Worm (Caenorhabditis elegans) whole organism, L4 larva: Measurements from ENCODE around the gene gstk-2.

Source experiments
- ZK546.5 ChIP-seq, 2 experiments: sonication (generic microtip); optimal IDR thresholded peaks; 2 replicates each; lab custom pipeline; 2017; ENCODE audit warnings: missing biosample characterization in 2 of 2, missing genetic modification characterization in 2 of 2
- ceh-28 ChIP-seq: fragments of 150-350 bp; optimal IDR thresholded peaks from 2 replicates; lab custom pipeline; 2014; ENCODE audit warnings: missing biosample characterization, missing genetic modification reagents, missing genetic modification characterization
- duxl-1 ChIP-seq: sonication (generic microtip); optimal IDR thresholded peaks from 2 replicates; lab custom pipeline; 2016; ENCODE audit warnings: mild to moderate bottlenecking, missing genetic modification characterization, moderate library complexity, missing compliant biosample characterization; ENCODE audit not compliant: poor library complexity
- gei-8 ChIP-seq: fragments of 200-800 bp; sonication (Bioruptor generic); optimal IDR thresholded peaks from 2 replicates; lab custom pipeline; 2018; ENCODE audit warnings: mild to moderate bottlenecking, missing genetic modification characterization, missing compliant biosample characterization
- hlh-30 ChIP-seq: sonication (generic microtip); optimal IDR thresholded peaks from 2 replicates; lab custom pipeline; 2017; ENCODE audit warnings: antibody characterized with exemption, mild to moderate bottlenecking, missing genetic modification characterization, missing compliant biosample characterization; ENCODE audit not compliant: insufficient read depth
- nhr-237 ChIP-seq: sonication (generic microtip); optimal IDR thresholded peaks from 2 replicates; lab custom pipeline; 2017; ENCODE audit warnings: missing biosample characterization, missing genetic modification characterization
- nhr-25 ChIP-seq: sonication (generic microtip); optimal IDR thresholded peaks from 2 replicates; lab custom pipeline; 2017; ENCODE audit warnings: missing genetic modification characterization, mild to moderate bottlenecking, missing compliant biosample characterization, antibody characterized with exemption, moderate library complexity, borderline replicate concordance; ENCODE audit not compliant: insufficient read depth
- nhr-28 ChIP-seq: fragments of 150-350 bp; optimal IDR thresholded peaks from 2 replicates; lab custom pipeline; 2014; ENCODE audit warnings: missing biosample characterization, missing genetic modification characterization
- php-3 ChIP-seq: fragments of 200-800 bp; sonication (Bioruptor generic); IDR thresholded peaks from 2 replicates; pipeline ENCODE4 v1.3.6; 2022; ENCODE audit warnings: missing genetic modification reagents, missing genetic modification characterization, missing compliant biosample characterization
- skn-1 ChIP-seq: fragments of 150-350 bp; optimal IDR thresholded peaks from 2 replicates; lab custom pipeline; 2014; ENCODE audit warnings: missing biosample characterization, missing genetic modification characterization
- unc-39 ChIP-seq: sonication (generic microtip); optimal IDR thresholded peaks from 2 replicates; lab custom pipeline; 2017; ENCODE audit warnings: missing biosample characterization, missing genetic modification characterization
- zag-1 ChIP-seq: fragments of 150-350 bp; optimal IDR thresholded peaks from 2 replicates; lab custom pipeline; 2014; ENCODE audit warnings: missing biosample characterization, missing genetic modification characterization
- zip-11 ChIP-seq: fragments of 200-800 bp; sonication (Bioruptor generic); IDR thresholded peaks from 2 replicates; pipeline ENCODE4 v1.3.6; 2022; ENCODE audit warnings: missing genetic modification characterization, missing compliant biosample characterization

DNA sequence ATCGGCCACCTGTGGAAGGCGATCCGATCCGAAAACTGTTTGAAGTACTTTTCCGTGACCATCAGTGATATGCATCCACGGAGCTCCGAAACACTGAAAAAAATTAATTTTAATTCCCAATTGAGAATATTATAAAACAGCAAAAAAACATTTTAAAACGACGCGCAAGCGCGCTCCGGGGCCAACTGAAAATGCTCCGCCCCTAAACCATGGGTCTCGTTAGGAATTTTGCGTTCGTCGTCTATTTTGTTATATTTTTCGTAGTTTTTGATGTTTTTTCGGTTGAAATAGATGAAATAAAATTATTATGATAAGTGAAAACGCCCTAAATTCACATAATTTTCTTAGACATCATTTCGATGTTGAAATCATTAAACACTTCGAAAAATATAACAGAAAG lies 1.5 kb downstream of the gstk-2 start:
- TF ChIP-seq php-3 (GFP tag; lab: Robert Waterston, UW) = no peak
- no peak for TF ChIP-seq skn-1
- TF ChIP-seq gei-8 (GFP tag; lab: Kevin White, UChicago) = no peak
- no peak for TF ChIP-seq unc-39 (tag; lab: Kevin White, UChicago)
- TF ChIP-seq nhr-25 (tag; lab: Kevin White, UChicago) = no peak
- TF ChIP-seq zip-11 (GFP tag; lab: Robert Waterston, UW) = no peak
- no peak for TF ChIP-seq nhr-28
- no peak for TF ChIP-seq nhr-237 (tag; lab: Kevin White, UChicago)
- no peak for TF ChIP-seq ZK546.5 (tag; optimal IDR thresholded peaks at IDR 0.05; lab: Kevin White, UChicago)
- TF ChIP-seq duxl-1 (tag; lab: Kevin White, UChicago) = no peak
- no peak for TF ChIP-seq ceh-28 (tag; lab: Kevin White, UChicago)
- TF ChIP-seq hlh-30 (tag; lab: Kevin White, UChicago) = no peak
- TF ChIP-seq zag-1 (tag; lab: Kevin White, UChicago) = no peak
